5 worm cellular contexts compared by ENCODE assay signal in the genomic region with DNA sequence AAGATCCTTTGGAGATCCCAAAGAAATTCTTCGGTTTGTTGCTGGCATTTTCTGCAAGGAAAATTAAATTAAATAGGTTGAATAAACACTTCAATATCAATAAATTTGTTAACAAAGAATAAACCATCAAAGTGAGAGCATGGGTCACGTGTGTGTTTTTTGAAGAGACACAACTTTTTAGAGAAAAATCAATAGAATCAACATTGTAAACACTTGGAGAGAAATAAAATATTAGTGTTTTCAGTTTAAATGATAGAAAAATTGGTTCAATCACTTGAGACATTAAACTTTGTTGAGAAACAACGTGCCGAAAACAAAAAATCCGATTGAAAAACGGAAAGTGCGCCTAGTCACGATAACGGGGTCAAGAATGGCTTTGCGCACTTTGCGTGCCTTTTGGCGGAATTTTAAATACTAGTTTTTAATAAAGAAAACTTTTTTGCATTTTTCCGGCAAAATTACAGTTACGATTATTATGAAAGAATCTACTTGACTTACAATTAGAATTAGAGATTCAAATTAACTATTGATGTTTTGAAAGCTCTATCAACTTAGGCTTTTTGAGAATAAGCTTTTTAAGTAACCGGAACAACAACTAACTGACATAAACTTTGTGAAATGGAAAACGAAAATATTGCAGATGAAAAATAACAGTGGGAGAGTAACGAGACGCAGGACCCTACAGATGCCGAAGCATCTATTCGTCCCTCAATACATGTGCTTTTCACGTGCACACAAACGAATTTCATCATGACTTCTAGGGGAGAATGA.
TF ChIP-seq lines count a peak whose summit lies in the region.

A gene (minus strand): TSS at position 51 of the 771 bp plus-strand sequence.

TF ChIP-seq in whole organism, L1 larva, 84 proteins besides CTCF, POLR2A, EP300 and RAD21 (continues in another document):
- TF ChIP-seq lin-35 (GFP tag; optimal IDR thresholded peaks at IDR 0.05; lab: Kevin White, UChicago) (peak; percentile 92 to 96), unc-86 (tag; optimal IDR thresholded peaks at IDR 0.05; lab: Kevin White, UChicago) (peak; percentile 75), dsc-1 (tag; optimal IDR thresholded peaks at IDR 0.05; lab: Kevin White, UChicago) (peak; percentile 84), mef-2 (tag; optimal IDR thresholded peaks at IDR 0.05; lab: Kevin White, UChicago) (no peak), nhr-11 (tag; optimal IDR thresholded peaks at IDR 0.05; lab: Kevin White, UChicago) (peak; percentile 51), sptf-1 (tag; optimal IDR thresholded peaks at IDR 0.05; lab: Kevin White, UChicago) (no peak), vab-15 (tag; optimal IDR thresholded peaks at IDR 0.05; lab: Kevin White, UChicago) (no peak), dpl-1 (GFP tag; optimal IDR thresholded peaks at IDR 0.05; lab: Kevin White, UChicago) (peak; percentile 93 to 96 (median 94)), lin-39 (tag; optimal IDR thresholded peaks at IDR 0.05; lab: Kevin White, UChicago) (peak; percentile 66), C16A3.4 (tag; optimal IDR thresholded peaks at IDR 0.05; lab: Kevin White, UChicago) (peak; percentile 86), zip-4 (GFP tag; optimal IDR thresholded peaks at IDR 0.05; lab: Kevin White, UChicago) (peak; percentile 45), nhr-77 (tag; optimal IDR thresholded peaks at IDR 0.05; lab: Kevin White, UChicago) (peak; percentile 61), efl-3 (GFP tag; optimal IDR thresholded peaks at IDR 0.05; lab: Kevin White, UChicago) (no peak), mdl-1 (tag; optimal IDR thresholded peaks at IDR 0.05; lab: Kevin White, UChicago) (peak in 1 of 2 experiments; percentile 41), rnt-1 (tag; optimal IDR thresholded peaks at IDR 0.05; lab: Kevin White, UChicago) (peak; percentile 80)

TF ChIP-seq in whole organism, L3 larva, 47 proteins besides CTCF, POLR2A, EP300 and RAD21 (continues in another document):
- TF ChIP-seq unc-62 (GFP tag; optimal IDR thresholded peaks at IDR 0.05; lab: Kevin White, UChicago) (no peak), nhr-43 (tag; optimal IDR thresholded peaks at IDR 0.05; lab: Kevin White, UChicago; ENCODE audit: poor library complexity, severe bottlenecking) (peak; percentile 32), elt-3 (tag; optimal IDR thresholded peaks at IDR 0.05; lab: Kevin White, UChicago) (peak in 1 of 3 experiments; percentile 26), mml-1 (tag; optimal IDR thresholded peaks at IDR 0.05; lab: Kevin White, UChicago) (peak; percentile 98), ceh-82 (tag; optimal IDR thresholded peaks at IDR 0.05; lab: Kevin White, UChicago) (peak; percentile 60), lin-15B (tag; optimal IDR thresholded peaks at IDR 0.05; lab: Kevin White, UChicago) (peak; percentile 76), nhr-12 (tag; optimal IDR thresholded peaks at IDR 0.05; lab: Kevin White, UChicago) (no peak), ama-1 (optimal IDR thresholded peaks at IDR 0.05; lab: Kevin White, UChicago) (no peak), nhr-76 (tag; optimal IDR thresholded peaks at IDR 0.05; lab: Kevin White, UChicago) (no peak), nhr-11 (tag; optimal IDR thresholded peaks at IDR 0.05; lab: Kevin White, UChicago) (no peak), nhr-77 (tag; optimal IDR thresholded peaks at IDR 0.05; lab: Kevin White, UChicago) (no peak), daf-12 (tag; optimal IDR thresholded peaks at IDR 0.05; lab: Kevin White, UChicago) (no peak), elt-1 (tag; optimal IDR thresholded peaks at IDR 0.05; lab: Kevin White, UChicago) (no peak), tbx-2 (tag; optimal IDR thresholded peaks at IDR 0.05; lab: Kevin White, UChicago) (peak; percentile 52), nhr-28 (tag; optimal IDR thresholded peaks at IDR 0.05; lab: Kevin White, UChicago) (no peak), nhr-67 (tag; optimal IDR thresholded peaks at IDR 0.05; lab: Kevin White, UChicago) (no peak), fkh-10 (GFP tag; optimal IDR thresholded peaks at IDR 0.05; lab: Kevin White, UChicago) (no peak)

TF ChIP-seq in whole organism, early embryonic, 17 proteins besides CTCF, POLR2A, EP300 and RAD21:
- TF ChIP-seq ama-1 (optimal IDR thresholded peaks at IDR 0.05; lab: Kevin White, UChicago), result no peak
- TF ChIP-seq flt-1 (GFP tag; IDR thresholded peaks at IDR 0.05; lab: Robert Waterston, UW), result peak; percentile 42; the same call in 1 of the 2 replicates

TF ChIP-seq in whole organism, midembryonic, 9 proteins besides CTCF, POLR2A, EP300 and RAD21:
- TF ChIP-seq ref-1 (GFP tag; conservative IDR thresholded peaks at IDR 0.05; lab: Robert Waterston, UW) (no peak), cog-1 (tag; optimal IDR thresholded peaks at IDR 0.05; lab: Kevin White, UChicago) (peak; percentile 2), T22C8.4 (GFP tag; IDR thresholded peaks at IDR 0.05; lab: Robert Waterston, UW) (no peak), med-1 (GFP tag; optimal IDR thresholded peaks at IDR 0.05; lab: Kevin White, UChicago; ENCODE audit: insufficient read depth) (no peak)

TF ChIP-seq in whole organism, young adult, 124 proteins besides CTCF, POLR2A, EP300 and RAD21 (continues in another document):
- TF ChIP-seq somi-1 (GFP tag; optimal IDR thresholded peaks at IDR 0.05; lab: Kevin White, UChicago), result no peak
- TF ChIP-seq F57A8.1 (GFP tag; optimal IDR thresholded peaks at IDR 0.05; lab: Kevin White, UChicago), result no peak
- TF ChIP-seq attf-3 (GFP tag; conservative IDR thresholded peaks at IDR 0.05; lab: Robert Waterston, UW), result peak; percentile 54; the same call in 1 of the 2 replicates
- TF ChIP-seq attf-5 (GFP tag; optimal IDR thresholded peaks at IDR 0.05; lab: Kevin White, UChicago), result no peak
- TF ChIP-seq C17E4.6 (GFP tag; IDR thresholded peaks at IDR 0.05; lab: Robert Waterston, UW), result no peak
- peak; percentile 0 for TF ChIP-seq athp-1 (tag; optimal IDR thresholded peaks at IDR 0.05; lab: Kevin White, UChicago)
- no peak for TF ChIP-seq egl-44 (GFP tag; IDR thresholded peaks at IDR 0.05; lab: Robert Waterston, UW)
- no peak for TF ChIP-seq ztf-28 (GFP tag; IDR thresholded peaks at IDR 0.05; lab: Robert Waterston, UW)
- TF ChIP-seq zim-3 (tag; optimal IDR thresholded peaks at IDR 0.05; lab: Kevin White, UChicago), result no peak
- no peak for TF ChIP-seq bed-1 (GFP tag; IDR thresholded peaks at IDR 0.05; lab: Robert Waterston, UW)
- TF ChIP-seq Y79H2A.3 (GFP tag; conservative IDR thresholded peaks at IDR 0.05; lab: Robert Waterston, UW), result no peak
- peak; percentile 55 for TF ChIP-seq lsl-1 (GFP tag; optimal IDR thresholded peaks at IDR 0.05; lab: Kevin White, UChicago)
- TF ChIP-seq attf-6 (GFP tag; IDR thresholded peaks at IDR 0.05; lab: Robert Waterston, UW), result 0 out of 2 replicates have a peak, but pooled peaks have one; percentile 42
- TF ChIP-seq madf-3 (GFP tag; IDR thresholded peaks at IDR 0.05; lab: Robert Waterston, UW), result no peak
- peak; percentile 53 for TF ChIP-seq snpc-1.3 (tag; optimal IDR thresholded peaks at IDR 0.05; lab: Kevin White, UChicago; ENCODE audit: insufficient read depth)
- TF ChIP-seq rcor-1 (GFP tag; IDR thresholded peaks at IDR 0.05; lab: Robert Waterston, UW), result peak; percentile 50
- TF ChIP-seq madf-6 (GFP tag; IDR thresholded peaks at IDR 0.05; lab: Robert Waterston, UW), result peak; percentile 83
- TF ChIP-seq gei-17 (GFP tag; optimal IDR thresholded peaks at IDR 0.05; lab: Kevin White, UChicago), result no peak
- TF ChIP-seq ztf-22 (GFP tag; optimal IDR thresholded peaks at IDR 0.05; lab: Kevin White, UChicago), result no peak
- peak; percentile 38; the same call in 1 of the 2 replicates for TF ChIP-seq ekl-4 (GFP tag; IDR thresholded peaks at IDR 0.05; lab: Robert Waterston, UW)
- no peak for TF ChIP-seq aptf-3 (GFP tag; IDR thresholded peaks at IDR 0.05; lab: Robert Waterston, UW)
- peak; percentile 66; the same call in 1 of the 2 replicates for TF ChIP-seq dox-1 (GFP tag; IDR thresholded peaks at IDR 0.05; lab: Robert Waterston, UW)
- no peak for TF ChIP-seq ztf-26 (tag; optimal IDR thresholded peaks at IDR 0.05; lab: Kevin White, UChicago)
- TF ChIP-seq Y67H2A.10 (GFP tag; conservative IDR thresholded peaks at IDR 0.05; lab: Robert Waterston, UW), result no peak
- TF ChIP-seq die-1 (tag; optimal IDR thresholded peaks at IDR 0.05; lab: Kevin White, UChicago), result no peak
- no peak for TF ChIP-seq Y53F4B.3 (GFP tag; IDR thresholded peaks at IDR 0.05; lab: Robert Waterston, UW)
- no peak for TF ChIP-seq hrde-1 (tag; optimal IDR thresholded peaks at IDR 0.05; lab: Kevin White, UChicago; ENCODE audit: borderline replicate concordance)
- TF ChIP-seq mxl-1 (tag; optimal IDR thresholded peaks at IDR 0.05; lab: Kevin White, UChicago), result no peak
- TF ChIP-seq C06A6.2 (GFP tag; conservative IDR thresholded peaks at IDR 0.05; lab: Robert Waterston, UW), result peak; percentile 31; the same call in 1 of the 2 replicates
- TF ChIP-seq lin-35 (GFP tag; optimal IDR thresholded peaks at IDR 0.05; lab: Kevin White, UChicago), result peak; percentile 47 to 87 (median 50)
- TF ChIP-seq F57C9.4 (tag; optimal IDR thresholded peaks at IDR 0.05; lab: Kevin White, UChicago), result no peak
- no peak for TF ChIP-seq chd-7 (tag; optimal IDR thresholded peaks at IDR 0.05; lab: Kevin White, UChicago)
- TF ChIP-seq ets-4 (GFP tag; optimal IDR thresholded peaks at IDR 0.05; lab: Kevin White, UChicago), result no peak
- no peak for TF ChIP-seq D2030.7 (GFP tag; IDR thresholded peaks at IDR 0.05; lab: Robert Waterston, UW)
- peak; percentile 5 for TF ChIP-seq nhr-80 (tag; optimal IDR thresholded peaks at IDR 0.05; lab: Kevin White, UChicago)
- no peak for TF ChIP-seq ztf-6 (GFP tag; IDR thresholded peaks at IDR 0.05; lab: Robert Waterston, UW)
- peak; percentile 94 for TF ChIP-seq ztf-18 (tag; optimal IDR thresholded peaks at IDR 0.05; lab: Kevin White, UChicago)
- TF ChIP-seq aptf-2 (GFP tag; conservative IDR thresholded peaks at IDR 0.05; lab: Robert Waterston, UW), result no peak
- TF ChIP-seq sdz-38 (tag; optimal IDR thresholded peaks at IDR 0.05; lab: Kevin White, UChicago), result no peak
- no peak for TF ChIP-seq unc-130 (GFP tag; optimal IDR thresholded peaks at IDR 0.05; lab: Kevin White, UChicago)
- TF ChIP-seq tbx-9 (tag; optimal IDR thresholded peaks at IDR 0.05; lab: Kevin White, UChicago; ENCODE audit: borderline replicate concordance), result no peak
- no peak for TF ChIP-seq ceh-40 (GFP tag; IDR thresholded peaks at IDR 0.05; lab: Robert Waterston, UW)
- no peak for TF ChIP-seq nhr-90 (tag; optimal IDR thresholded peaks at IDR 0.05; lab: Kevin White, UChicago)
- no peak for TF ChIP-seq mes-4 (tag; optimal IDR thresholded peaks at IDR 0.05; lab: Kevin White, UChicago)
- TF ChIP-seq snpc-3.4 (tag; optimal IDR thresholded peaks at IDR 0.05; lab: Kevin White, UChicago), result no peak
- peak; percentile 29 for TF ChIP-seq tlf-1 (GFP tag; optimal IDR thresholded peaks at IDR 0.05; lab: Kevin White, UChicago)
- peak; percentile 16 for TF ChIP-seq pha-4 (tag; optimal IDR thresholded peaks at IDR 0.05; lab: Kevin White, UChicago)
- TF ChIP-seq nhr-120 (GFP tag; IDR thresholded peaks at IDR 0.05; lab: Robert Waterston, UW), result no peak
